Fruit fly (Drosophila melanogaster): Measurements from ENCODE around the gene Elo68alpha.

DNA sequence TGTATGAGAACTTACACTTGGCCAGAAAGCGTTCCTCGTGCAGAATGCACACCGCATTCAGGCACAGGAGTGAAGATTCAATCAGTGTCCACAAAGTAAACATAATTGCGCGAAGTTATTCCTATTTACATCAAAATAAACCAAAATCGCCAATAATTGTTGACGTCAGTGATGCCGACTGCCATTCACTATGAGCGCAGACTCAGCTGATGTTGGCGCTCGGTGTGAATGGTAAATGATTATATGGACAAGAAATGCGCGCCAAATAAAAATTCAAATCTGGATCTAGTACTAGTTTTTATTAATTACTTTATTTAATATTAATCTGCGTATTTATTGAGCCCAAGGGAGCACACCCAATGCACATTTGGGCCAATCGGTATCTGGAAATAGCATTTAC is 40.4 kb downstream of the Elo68alpha start, which contains the start of gene CG32069:
- no peak for TF ChIP-seq lola (GFP tag; optimal IDR thresholded peaks at IDR 0.05)
- no peak for TF ChIP-seq brk (GFP tag; optimal IDR thresholded peaks at IDR 0.05)
- no peak for TF ChIP-seq Myc (optimal IDR thresholded peaks at IDR 0.05)
- no peak for TF ChIP-seq usp (GFP tag; optimal IDR thresholded peaks at IDR 0.05)
- TF ChIP-seq Dfd (GFP tag; optimal IDR thresholded peaks at IDR 0.05) = no peak
